Worm (Caenorhabditis elegans) whole organism, L4 larva: ENCODE results near the gene parn-2.

Experiments
- F37D6.2 ChIP-seq: sonication (generic microtip); optimal IDR thresholded peaks from 2 replicates; lab custom pipeline; 2016; ENCODE audit warnings: mild to moderate bottlenecking, missing genetic modification characterization, missing compliant biosample characterization
- F44E2.7 ChIP-seq: fragments of 200-800 bp; sonication (Bioruptor generic); IDR thresholded peaks from 2 replicates; pipeline ENCODE4 v2.1.2; 2022; ENCODE audit warnings: missing genetic modification characterization, missing compliant biosample characterization
- Y5F2A.4 ChIP-seq: fragments of 200-800 bp; sonication (Bioruptor generic); optimal IDR thresholded peaks from 2 replicates; lab custom pipeline; 2018; ENCODE audit warnings: mild to moderate bottlenecking, missing genetic modification characterization, missing compliant biosample characterization
- Y75B8A.6 ChIP-seq: fragments of 200-800 bp; sonication (Bioruptor generic); IDR thresholded peaks from 2 replicates; pipeline ENCODE4 v1.3.6; 2022; ENCODE audit warnings: missing genetic modification reagents, missing genetic modification characterization, missing compliant biosample characterization
- ZK337.2 ChIP-seq: fragments of 200-800 bp; sonication (Bioruptor generic); IDR thresholded peaks from 2 replicates; pipeline ENCODE4 v1.3.6; 2022; ENCODE audit warnings: missing genetic modification reagents, missing genetic modification characterization, missing compliant biosample characterization
- ZK546.5 ChIP-seq, 2 experiments: sonication (generic microtip); optimal IDR thresholded peaks; 2 replicates each; lab custom pipeline; 2017; ENCODE audit warnings: missing biosample characterization in 2 of 2, missing genetic modification characterization in 2 of 2
- aly-2 ChIP-seq: sonication (generic microtip); optimal IDR thresholded peaks from 2 replicates; lab custom pipeline; 2018; ENCODE audit warnings: missing biosample characterization, missing genetic modification characterization
- ama-1 ChIP-seq: fragments of 150-350 bp; optimal IDR thresholded peaks from 2 replicates; lab custom pipeline; 2014; ENCODE audit warnings: inconsistent platforms, mixed read lengths
- arid-1 ChIP-seq: fragments of 200-800 bp; sonication (Bioruptor generic); conservative IDR thresholded peaks from 2 replicates; pipeline ENCODE4 v1.3.6; 2022; ENCODE audit warnings: missing genetic modification reagents, missing genetic modification characterization, missing compliant biosample characterization
- ceh-20 ChIP-seq: fragments of 200-800 bp; sonication (Bioruptor generic); IDR thresholded peaks from 2 replicates; pipeline ENCODE4 v1.3.6; 2022; ENCODE audit warnings: missing genetic modification reagents, missing genetic modification characterization, missing compliant biosample characterization
- ceh-62 ChIP-seq: sonication (generic microtip); optimal IDR thresholded peaks from 2 replicates; lab custom pipeline; 2017; ENCODE audit warnings: missing biosample characterization, missing genetic modification characterization
- ceh-82 ChIP-seq: sonication (generic microtip); optimal IDR thresholded peaks from 2 replicates; lab custom pipeline; 2017; ENCODE audit warnings: missing biosample characterization, missing genetic modification characterization
- ces-1 ChIP-seq: fragments of 150-350 bp; sonication (generic microtip); optimal IDR thresholded peaks from 4 replicates; lab custom pipeline; 2014; ENCODE audit warnings: missing biosample characterization, missing genetic modification reagents, missing genetic modification characterization
- cey-2 ChIP-seq: sonication (generic microtip); optimal IDR thresholded peaks from 3 replicates; lab custom pipeline; 2017; ENCODE audit warnings: missing genetic modification characterization, mild to moderate bottlenecking, missing compliant biosample characterization, antibody characterized with exemption, borderline replicate concordance; ENCODE audit not compliant: insufficient read depth
- daf-16 ChIP-seq, 3 experiments: sonication (generic microtip); optimal IDR thresholded peaks; 2 replicates each; lab custom pipeline; 2016 to 2017; ENCODE audit warnings: missing genetic modification characterization in 3 of 3, missing genetic modification reagents in 3 of 3, mild to moderate bottlenecking in 2 of 3, missing compliant biosample characterization in 2 of 3, missing biosample characterization in 1 of 3, moderate library complexity in 1 of 3
- daf-8 ChIP-seq: fragments of 200-800 bp; sonication (Bioruptor generic); IDR thresholded peaks from 2 replicates; pipeline ENCODE4 v1.3.6; 2022; ENCODE audit warnings: missing genetic modification characterization, missing compliant biosample characterization
- dmd-6 ChIP-seq: fragments of 200-800 bp; sonication (Bioruptor generic); IDR thresholded peaks from 2 replicates; pipeline ENCODE4 v1.3.6; 2022; ENCODE audit warnings: missing genetic modification reagents, missing genetic modification characterization, missing compliant biosample characterization
- dmd-9 ChIP-seq: fragments of 200-800 bp; sonication (Bioruptor generic); IDR thresholded peaks from 2 replicates; pipeline ENCODE4 v1.3.6; 2022; ENCODE audit warnings: missing genetic modification reagents, missing genetic modification characterization, missing compliant biosample characterization
- dve-1 ChIP-seq: sonication (generic microtip); optimal IDR thresholded peaks from 2 replicates; lab custom pipeline; 2017; ENCODE audit warnings: antibody characterized with exemption, mild to moderate bottlenecking, missing genetic modification characterization, missing compliant biosample characterization; ENCODE audit not compliant: insufficient read depth
- gei-8 ChIP-seq: fragments of 200-800 bp; sonication (Bioruptor generic); optimal IDR thresholded peaks from 2 replicates; lab custom pipeline; 2018; ENCODE audit warnings: mild to moderate bottlenecking, missing genetic modification characterization, missing compliant biosample characterization
- hlh-11 ChIP-seq: fragments of 200-800 bp; sonication (Bioruptor generic); optimal IDR thresholded peaks from 2 replicates; lab custom pipeline; 2018; ENCODE audit warnings: mild to moderate bottlenecking, missing genetic modification characterization, missing compliant biosample characterization
- hmg-1.1 ChIP-seq: fragments of 200-800 bp; sonication (Bioruptor generic); IDR thresholded peaks from 2 replicates; pipeline ENCODE4 v1.3.6; 2022; ENCODE audit warnings: missing genetic modification reagents, missing genetic modification characterization, missing compliant biosample characterization
- lim-7 ChIP-seq: fragments of 200-800 bp; sonication (Bioruptor generic); IDR thresholded peaks from 2 replicates; pipeline ENCODE4 v1.3.6; 2022; ENCODE audit warnings: missing genetic modification characterization, missing compliant biosample characterization
- lin-15B ChIP-seq: fragments of 150-350 bp; sonication (generic microtip); optimal IDR thresholded peaks from 3 replicates; lab custom pipeline; 2014; ENCODE audit warnings: missing biosample characterization, missing genetic modification characterization
- lin-39 ChIP-seq: fragments of 150-350 bp; optimal IDR thresholded peaks from 2 replicates; lab custom pipeline; 2014; ENCODE audit warnings: missing biosample characterization, missing genetic modification reagents, missing genetic modification characterization
- lir-3 ChIP-seq: sonication (generic microtip); optimal IDR thresholded peaks from 2 replicates; lab custom pipeline; 2016; ENCODE audit warnings: mild to moderate bottlenecking, missing genetic modification characterization, missing compliant biosample characterization
- madf-5 ChIP-seq, 2 experiments: fragments of 200-800 bp; sonication (Bioruptor generic); IDR thresholded peaks; 2 replicates each; pipeline ENCODE4 v1.3.6; 2022; ENCODE audit warnings: missing compliant biosample characterization in 2 of 2, missing genetic modification characterization in 2 of 2
- madf-9 ChIP-seq: fragments of 200-800 bp; sonication (Bioruptor generic); conservative IDR thresholded peaks from 2 replicates; pipeline ENCODE4 v1.3.6; 2022; ENCODE audit warnings: missing genetic modification reagents, missing genetic modification characterization, missing compliant biosample characterization
- mdl-1 ChIP-seq, 2 experiments: fragments of 150-350 bp in 1 of 2; sonication (generic microtip) in 1 of 2; optimal IDR thresholded peaks; 2 replicates each; lab custom pipeline; 2014 to 2017; ENCODE audit warnings: missing biosample characterization in 2 of 2, missing genetic modification characterization in 2 of 2
- mep-1 ChIP-seq: fragments of 150-350 bp; sonication (generic microtip); optimal IDR thresholded peaks from 3 replicates; lab custom pipeline; 2014; ENCODE audit warnings: missing biosample characterization, missing genetic modification characterization
- mes-2 ChIP-seq: sonication (generic microtip); optimal IDR thresholded peaks from 2 replicates; lab custom pipeline; 2016; ENCODE audit warnings: missing genotype, mild to moderate bottlenecking, missing genetic modification characterization, missing compliant biosample characterization; ENCODE audit not compliant: poor library complexity, severe bottlenecking
- nhr-10 ChIP-seq: fragments of 150-350 bp; optimal IDR thresholded peaks from 2 replicates; lab custom pipeline; 2014; ENCODE audit warnings: missing biosample characterization, missing genetic modification characterization
- nhr-102 ChIP-seq: sonication (generic microtip); optimal IDR thresholded peaks from 2 replicates; lab custom pipeline; 2016; ENCODE audit warnings: mild to moderate bottlenecking, missing genetic modification characterization, moderate library complexity, missing compliant biosample characterization
- nhr-28 ChIP-seq: fragments of 150-350 bp; optimal IDR thresholded peaks from 2 replicates; lab custom pipeline; 2014; ENCODE audit warnings: missing biosample characterization, missing genetic modification characterization
- nhr-42 ChIP-seq: fragments of 200-800 bp; sonication (Bioruptor generic); IDR thresholded peaks from 2 replicates; pipeline ENCODE4 v1.3.6; 2022; ENCODE audit warnings: missing genetic modification characterization, missing compliant biosample characterization
- nhr-48 ChIP-seq: sonication (generic microtip); optimal IDR thresholded peaks from 2 replicates; lab custom pipeline; 2016; ENCODE audit warnings: mild to moderate bottlenecking, missing genetic modification characterization, missing compliant biosample characterization
- nhr-76 ChIP-seq: fragments of 150-350 bp; optimal IDR thresholded peaks from 2 replicates; lab custom pipeline; 2014; ENCODE audit warnings: missing biosample characterization, missing genetic modification characterization
- nhr-77 ChIP-seq: fragments of 150-350 bp; optimal IDR thresholded peaks from 2 replicates; lab custom pipeline; 2014; ENCODE audit warnings: missing biosample characterization, missing genetic modification characterization
- pha-4 ChIP-seq, 2 experiments: fragments of 150-350 bp in 1 of 2; fragments of 200-800 bp in 1 of 2; sonication (Bioruptor generic) in 1 of 2; IDR thresholded peaks in 1 of 2; optimal IDR thresholded peaks in 1 of 2; 2 replicates each; pipeline versions ENCODE4 v1.3.6 to Lab custom; 2014 to 2022; ENCODE audit warnings: missing genetic modification characterization in 2 of 2, missing genetic modification reagents in 2 of 2, missing biosample characterization in 1 of 2, missing compliant biosample characterization in 1 of 2
- pqm-1 ChIP-seq: sonication (generic microtip); optimal IDR thresholded peaks from 2 replicates; lab custom pipeline; 2017; ENCODE audit warnings: missing biosample characterization, missing genetic modification characterization
- rbr-2 ChIP-seq: sonication (generic microtip); optimal IDR thresholded peaks from 2 replicates; lab custom pipeline; 2016; ENCODE audit warnings: missing genotype, missing genetic modification characterization, missing compliant biosample characterization
- saeg-2 ChIP-seq: fragments of 200-800 bp; sonication (Bioruptor generic); IDR thresholded peaks from 2 replicates; pipeline ENCODE4 v1.3.6; 2022; ENCODE audit warnings: missing genetic modification reagents, missing genetic modification characterization, missing compliant biosample characterization
- set-16 ChIP-seq: fragments of 200-800 bp; sonication (Bioruptor generic); IDR thresholded peaks from 2 replicates; pipeline ENCODE4 v1.3.6; 2022; ENCODE audit warnings: missing genetic modification reagents, missing genetic modification characterization, missing compliant biosample characterization
- snpc-4 ChIP-seq: fragments of 150-350 bp; optimal IDR thresholded peaks from 2 replicates; lab custom pipeline; 2014; ENCODE audit warnings: missing biosample characterization, missing genetic modification characterization
- tra-1 ChIP-seq: fragments of 200-800 bp; sonication (Bioruptor generic); IDR thresholded peaks from 2 replicates; pipeline ENCODE4 v1.3.6; 2022; ENCODE audit warnings: missing genetic modification reagents, missing genetic modification characterization, missing compliant biosample characterization
- unc-130 ChIP-seq: sonication (generic microtip); optimal IDR thresholded peaks from 2 replicates; lab custom pipeline; 2016; ENCODE audit warnings: missing genetic modification reagents, missing genetic modification characterization, missing compliant biosample characterization
- zag-1 ChIP-seq: fragments of 150-350 bp; optimal IDR thresholded peaks from 2 replicates; lab custom pipeline; 2014; ENCODE audit warnings: missing biosample characterization, missing genetic modification characterization
- zfp-2 ChIP-seq: sonication (generic microtip); optimal IDR thresholded peaks from 2 replicates; lab custom pipeline; 2016; ENCODE audit warnings: mild to moderate bottlenecking, missing genetic modification characterization, missing compliant biosample characterization
- zip-2 ChIP-seq: fragments of 150-350 bp; optimal IDR thresholded peaks from 2 replicates; lab custom pipeline; 2014; ENCODE audit warnings: missing biosample characterization, missing genetic modification characterization
- ztf-11 ChIP-seq: fragments of 150-350 bp; optimal IDR thresholded peaks from 2 replicates; lab custom pipeline; 2014; ENCODE audit warnings: missing biosample characterization, missing genetic modification characterization
- ztf-7 ChIP-seq: fragments of 150-350 bp; optimal IDR thresholded peaks from 2 replicates; lab custom pipeline; 2014; ENCODE audit warnings: missing biosample characterization, missing genetic modification characterization

parn-2 gene

DNA sequence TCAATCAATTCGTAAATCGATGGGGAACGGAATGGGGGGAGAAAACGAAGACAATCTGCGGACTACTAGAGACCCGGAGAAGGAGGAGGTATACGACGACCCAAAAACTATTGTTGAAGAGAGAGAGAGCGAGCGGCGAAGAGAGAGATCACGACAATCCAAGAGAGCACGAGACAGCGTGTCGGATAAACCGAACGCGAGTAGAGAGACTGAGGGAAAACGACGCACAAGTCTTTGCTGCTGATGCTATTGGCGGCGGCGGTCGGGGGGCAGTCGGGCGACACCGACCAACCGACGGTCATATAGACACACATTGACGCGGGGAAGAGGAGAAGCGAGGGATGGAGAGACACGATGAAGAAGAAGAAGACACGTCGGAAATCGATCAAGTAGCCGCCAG is 33.9 kb downstream of the parn-2 start (continued):
- TF ChIP-seq F37D6.2 (tag; lab: Kevin White, UChicago) (peak; percentile 67), madf-9 (GFP tag; lab: Robert Waterston, UW) (peak; percentile 29; the same call in 1 of the 2 replicates), ceh-82 (no peak), lin-15B (tag; lab: Kevin White, UChicago) (peak; percentile 42), lin-39 (no peak), Y75B8A.6 (GFP tag; lab: Robert Waterston, UW) (no peak), snpc-4 (tag; lab: Kevin White, UChicago) (no peak), pqm-1 (no peak), lir-3 (no peak), gei-8 (GFP tag; lab: Kevin White, UChicago) (no peak), ZK337.2 (GFP tag; lab: Robert Waterston, UW) (no peak), nhr-102 (tag; lab: Kevin White, UChicago) (peak; percentile 6), ama-1 (no peak), saeg-2 (no peak), nhr-76 (tag; lab: Kevin White, UChicago) (no peak), mep-1 (peak; percentile 89), aly-2 (tag; lab: Kevin White, UChicago) (no peak), madf-5 (GFP tag; IDR thresholded peaks at IDR 0.05; lab: Robert Waterston, UW) (no peak), daf-16 (GFP tag; optimal IDR thresholded peaks at IDR 0.05; lab: Kevin White, UChicago) (peak in 1 of 2 experiments; percentile 37), daf-16 (tag; optimal IDR thresholded peaks at IDR 0.05; lab: Kevin White, UChicago) (peak; percentile 2), nhr-10 (tag; lab: Kevin White, UChicago) (peak; percentile 45), zag-1 (tag; lab: Kevin White, UChicago) (no peak), hmg-1.1 (peak; percentile 88), unc-130 (GFP tag; lab: Kevin White, UChicago) (no peak), dmd-6 (GFP tag; lab: Robert Waterston, UW) (peak; percentile 52), mes-2 (tag; lab: Kevin White, UChicago) (peak; percentile 58), zfp-2 (tag; lab: Kevin White, UChicago) (no peak), pha-4 (GFP tag; IDR thresholded peaks at IDR 0.05; lab: Robert Waterston, UW) (0 out of 2 replicates have a peak, but pooled peaks have one; percentile 33), pha-4 (tag; optimal IDR thresholded peaks at IDR 0.05; lab: Kevin White, UChicago) (no peak), rbr-2 (tag; lab: Kevin White, UChicago) (peak; percentile 92), mdl-1 (tag; optimal IDR thresholded peaks at IDR 0.05; lab: Kevin White, UChicago) (peak; percentile 14 to 80), tra-1 (GFP tag; lab: Robert Waterston, UW) (no peak), ztf-11 (tag; lab: Kevin White, UChicago) (no peak), Y5F2A.4 (GFP tag; lab: Kevin White, UChicago) (no peak), nhr-48 (tag; lab: Kevin White, UChicago) (peak; percentile 41), zip-2 (tag; lab: Kevin White, UChicago) (no peak), dve-1 (peak; percentile 64), dmd-9 (no peak), hlh-11 (peak; percentile 84), ztf-7 (tag; lab: Kevin White, UChicago) (peak; percentile 16), set-16 (peak; percentile 87), arid-1 (GFP tag; lab: Robert Waterston, UW) (peak; percentile 57), ceh-62 (tag; lab: Kevin White, UChicago) (no peak), nhr-28 (tag; lab: Kevin White, UChicago) (peak; percentile 53), ces-1 (GFP tag; lab: Kevin White, UChicago) (no peak), ZK546.5 (tag; optimal IDR thresholded peaks at IDR 0.05; lab: Kevin White, UChicago) (no peak), nhr-42 (GFP tag; lab: Robert Waterston, UW) (no peak; the same call in 1 of the 2 replicates), lim-7 (GFP tag; lab: Robert Waterston, UW) (0 out of 2 replicates have a peak, but pooled peaks have one; percentile 12), daf-8 (GFP tag; lab: Robert Waterston, UW) (no peak), cey-2 (tag; lab: Kevin White, UChicago) (no peak), ceh-20 (GFP tag; lab: Robert Waterston, UW) (peak; percentile 58; the same call in 1 of the 2 replicates), F44E2.7 (GFP tag; lab: Robert Waterston, UW) (0 out of 2 replicates have a peak, but pooled peaks have one; percentile 60), nhr-77 (tag; lab: Kevin White, UChicago) (peak; percentile 46)
